Fruit fly (Drosophila melanogaster): ENCODE data around the gene CG3982.

CG3982 gene

DNA sequence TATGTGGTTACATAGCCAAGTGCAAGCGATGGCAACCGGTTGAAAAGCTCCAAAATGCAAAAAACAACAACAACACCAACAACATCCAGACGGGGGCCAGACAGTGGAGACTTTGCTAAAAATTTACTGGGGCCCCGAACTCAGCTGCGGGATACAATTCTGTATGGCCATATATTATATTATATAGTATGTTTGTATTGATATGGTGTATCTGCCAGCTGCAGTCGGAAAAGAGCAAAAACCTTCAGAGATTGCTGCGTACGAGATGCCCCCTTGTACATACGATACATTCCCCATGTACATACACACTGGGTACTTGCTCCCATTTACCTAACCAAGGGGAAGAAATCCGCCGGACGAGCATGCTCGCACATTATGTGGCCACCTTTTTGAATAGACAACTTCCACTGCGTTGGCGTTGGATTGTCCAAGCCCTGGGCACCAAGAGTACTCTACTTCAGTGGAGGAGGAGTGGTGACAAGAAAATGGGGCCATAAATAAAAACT, 36.8 kb downstream of the CG3982 start (continued):
- TF ChIP-seq CG17361 (GFP tag; IDR thresholded peaks at IDR 0.05) (no peak), CG8290 (GFP tag; optimal IDR thresholded peaks at IDR 0.05) (no peak), CG8290 (tag; optimal IDR thresholded peaks at IDR 0.05) (no peak), hkb (optimal IDR thresholded peaks at IDR 0.05) (no peak), hkb (GFP tag; IDR thresholded peaks at IDR 0.05) (no peak), ttk (GFP tag; IDR thresholded peaks at IDR 0.05) (no peak), CG6854 (GFP tag; optimal IDR thresholded peaks at IDR 0.05) (no peak), CG11560 (tag; IDR thresholded peaks at IDR 0.05) (no peak), Pdp1 (GFP tag; optimal IDR thresholded peaks at IDR 0.05) (peak in 1 of 2 experiments; percentile 16), Dad (GFP tag; optimal IDR thresholded peaks at IDR 0.05) (no peak), HLHmδ (GFP tag; optimal IDR thresholded peaks at IDR 0.05) (no peak), zen (tag; optimal IDR thresholded peaks at IDR 0.05) (no peak), trem (tag; optimal IDR thresholded peaks at IDR 0.05) (no peak), repo (GFP tag; optimal IDR thresholded peaks at IDR 0.05) (no peak), CG2889 (GFP tag; IDR thresholded peaks at IDR 0.05) (no peak), ro (GFP tag; IDR thresholded peaks at IDR 0.05) (no peak), chn (GFP tag; optimal IDR thresholded peaks at IDR 0.05) (no peak), CG10366 (GFP tag; IDR thresholded peaks at IDR 0.05) (no peak), CG32767 (GFP tag; IDR thresholded peaks at IDR 0.05) (no peak), stwl (tag; optimal IDR thresholded peaks at IDR 0.05) (no peak), tio (GFP tag; optimal IDR thresholded peaks at IDR 0.05) (no peak), gfzf (GFP tag; optimal IDR thresholded peaks at IDR 0.05) (no peak), luna (GFP tag; optimal IDR thresholded peaks at IDR 0.05) (no peak), CG7839 (tag; optimal IDR thresholded peaks at IDR 0.05) (no peak), lov (optimal IDR thresholded peaks at IDR 0.05) (no peak), lov (GFP tag; IDR thresholded peaks at IDR 0.05) (no peak), mirr (GFP tag; optimal IDR thresholded peaks at IDR 0.05) (no peak), CG32772 (GFP tag; IDR thresholded peaks at IDR 0.05) (no peak), CG7357 (GFP tag; IDR thresholded peaks at IDR 0.05) (no peak), seq (GFP tag; IDR thresholded peaks at IDR 0.05) (no peak), Ets97D (GFP tag; optimal IDR thresholded peaks at IDR 0.05) (no peak), schlank (tag; optimal IDR thresholded peaks at IDR 0.05) (no peak), yki (optimal IDR thresholded peaks at IDR 0.05) (no peak), CG2202 (tag; optimal IDR thresholded peaks at IDR 0.05) (no peak), nom (GFP tag; optimal IDR thresholded peaks at IDR 0.05) (peak; percentile 41), Nf-YC (tag; optimal IDR thresholded peaks at IDR 0.05) (no peak), Med (GFP tag) (peak; percentile 30), CG17829 (tag; optimal IDR thresholded peaks at IDR 0.05) (no peak), CG6689 (GFP tag; IDR thresholded peaks at IDR 0.05) (no peak), Abd-B (GFP tag; optimal IDR thresholded peaks at IDR 0.05) (no peak), NK7.1 (GFP tag; optimal IDR thresholded peaks at IDR 0.05) (no peak), CG14710 (tag; optimal IDR thresholded peaks at IDR 0.05) (no peak), CG16813 (GFP tag; IDR thresholded peaks at IDR 0.05; ENCODE audit: partially characterized antibody) (no peak), CG11398 (GFP tag; optimal IDR thresholded peaks at IDR 0.05) (no peak), Taf1 (GFP tag; IDR thresholded peaks at IDR 0.05) (no peak), sc (optimal IDR thresholded peaks at IDR 0.05) (no peak), sc (GFP tag; optimal IDR thresholded peaks at IDR 0.05) (no peak), klu (GFP tag; IDR thresholded peaks at IDR 0.05) (no peak), CG17912 (GFP tag; optimal IDR thresholded peaks at IDR 0.05) (peak; percentile 12), disco-r (GFP tag; optimal IDR thresholded peaks at IDR 0.05) (no peak), HmgZ (tag; optimal IDR thresholded peaks at IDR 0.05) (no peak), Doc3 (GFP tag; IDR thresholded peaks at IDR 0.05; ENCODE audit: partially characterized antibody) (0 out of 3 replicates have a peak, but pooled peaks have one; percentile 19), C15 (GFP tag; IDR thresholded peaks at IDR 0.05) (no peak)

All from whole organism, embryonic.